Worm (Caenorhabditis elegans): ENCODE results near the gene F59B2.13.
A peak's percentile ranks its signal among the peaks of the same experiment; 100 is the strongest.

The F59B2.13 gene

DNA sequence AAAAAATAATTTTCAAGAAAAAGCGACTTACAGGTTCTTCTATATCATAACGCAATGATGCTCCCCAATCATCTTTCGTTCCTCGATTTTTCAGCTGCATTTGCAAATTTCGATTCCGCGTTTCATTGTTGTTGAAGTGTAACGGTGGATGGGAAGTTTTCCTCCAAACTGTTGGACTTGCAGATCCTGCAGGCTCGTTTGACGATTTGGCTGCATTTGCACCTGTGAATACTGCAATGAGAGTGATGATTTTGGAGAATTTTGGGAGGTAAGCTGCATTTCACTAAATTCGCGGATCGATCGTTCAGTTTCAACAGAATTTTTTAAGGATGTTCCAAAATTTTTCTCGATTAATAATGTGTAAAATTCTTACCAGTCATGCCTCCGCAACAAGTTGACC, 46.0 kb downstream of the F59B2.13 start:
- no peak for TF ChIP-seq ztf-11 (tag; optimal IDR thresholded peaks at IDR 0.05)
- TF ChIP-seq ces-1 (GFP tag; optimal IDR thresholded peaks at IDR 0.05): no peak
- TF ChIP-seq vab-15 (tag; optimal IDR thresholded peaks at IDR 0.05): no peak
- TF ChIP-seq nhr-90 (tag; optimal IDR thresholded peaks at IDR 0.05; ENCODE audit: poor library complexity): no peak
- TF ChIP-seq C16A3.4 (tag; optimal IDR thresholded peaks at IDR 0.05): no peak
- TF ChIP-seq swsn-7 (tag; optimal IDR thresholded peaks at IDR 0.05): no peak
- no peak for TF ChIP-seq ets-5 (GFP tag; IDR thresholded peaks at IDR 0.05)
- TF ChIP-seq nhr-71 (tag; optimal IDR thresholded peaks at IDR 0.05): no peak
- TF ChIP-seq unc-30 (tag; optimal IDR thresholded peaks at IDR 0.05): no peak
- no peak for TF ChIP-seq mef-2 (tag; optimal IDR thresholded peaks at IDR 0.05)
- TF ChIP-seq mep-1 (tag; optimal IDR thresholded peaks at IDR 0.05): no peak
- no peak for TF ChIP-seq pqm-1 (tag; optimal IDR thresholded peaks at IDR 0.05)
- no peak for TF ChIP-seq aha-1 (tag; optimal IDR thresholded peaks at IDR 0.05)
- no peak for TF ChIP-seq sox-4 (tag; optimal IDR thresholded peaks at IDR 0.05)
- TF ChIP-seq xbp-1 (tag; optimal IDR thresholded peaks at IDR 0.05): no peak
- no peak for TF ChIP-seq nhr-237 (tag; optimal IDR thresholded peaks at IDR 0.05)

DNA sequence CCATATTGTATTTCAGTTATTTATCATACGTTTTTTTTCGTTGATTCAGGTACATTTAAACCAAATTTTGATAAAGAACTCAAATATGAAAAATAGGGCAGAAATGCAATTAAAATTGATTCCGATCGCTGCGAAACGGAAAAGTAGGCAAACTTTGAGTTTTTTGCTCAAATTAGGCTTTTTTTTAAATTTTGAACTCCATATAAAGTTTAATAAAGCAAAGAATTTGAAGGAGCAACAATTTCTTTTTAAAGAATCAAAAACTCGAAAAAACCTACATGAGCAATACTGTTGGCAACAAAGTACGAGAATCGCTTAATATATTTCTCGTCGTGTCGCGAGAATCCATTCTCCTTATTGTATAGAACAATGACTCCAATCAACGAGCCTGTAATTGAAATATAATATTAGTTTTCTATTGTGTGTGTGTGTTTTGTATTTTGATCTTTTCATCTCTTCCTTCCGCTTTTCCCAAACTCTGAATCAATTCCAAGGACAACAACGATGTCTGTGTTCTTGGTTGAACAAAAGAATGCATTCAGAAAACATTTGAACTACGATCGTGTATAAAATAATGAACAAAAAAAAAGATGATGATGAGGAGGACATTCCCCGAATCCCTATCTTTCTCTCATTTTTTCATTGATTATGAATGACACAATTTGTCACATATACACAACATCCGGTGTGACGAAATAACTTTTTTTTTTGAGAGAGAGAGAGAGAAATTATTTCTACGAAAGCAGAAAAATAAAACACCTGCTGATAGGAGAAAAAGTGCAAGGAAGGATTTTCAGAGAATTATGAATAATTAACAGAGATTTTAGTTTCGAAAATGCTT, 48.1 kb downstream of the F59B2.13 start:
- TF ChIP-seq fkh-8 (tag; optimal IDR thresholded peaks at IDR 0.05): peak; percentile 53
- TF ChIP-seq swsn-7 (tag; optimal IDR thresholded peaks at IDR 0.05): no peak
- TF ChIP-seq nhr-90 (tag; optimal IDR thresholded peaks at IDR 0.05; ENCODE audit: poor library complexity): peak; percentile 20
- no peak for TF ChIP-seq zip-4 (GFP tag; optimal IDR thresholded peaks at IDR 0.05)
- peak; percentile 16 for TF ChIP-seq unc-86 (tag; optimal IDR thresholded peaks at IDR 0.05)
- TF ChIP-seq hlh-4 (tag; optimal IDR thresholded peaks at IDR 0.05): no peak
- no peak for TF ChIP-seq hlh-17 (GFP tag; optimal IDR thresholded peaks at IDR 0.05; ENCODE audit: borderline replicate concordance)
- TF ChIP-seq skn-1 (tag; optimal IDR thresholded peaks at IDR 0.05): peak; percentile 18
- TF ChIP-seq ceh-90 (tag; optimal IDR thresholded peaks at IDR 0.05): no peak
- peak; percentile 13 for TF ChIP-seq mep-1 (tag; optimal IDR thresholded peaks at IDR 0.05)
- TF ChIP-seq lin-35 (GFP tag; optimal IDR thresholded peaks at IDR 0.05): no peak
- TF ChIP-seq nhr-71 (tag; optimal IDR thresholded peaks at IDR 0.05): peak; percentile 61
- TF ChIP-seq sup-37 (GFP tag; optimal IDR thresholded peaks at IDR 0.05): no peak
- no peak for TF ChIP-seq ceh-88 (GFP tag; IDR thresholded peaks at IDR 0.05)
- peak; percentile 47 for TF ChIP-seq lin-14 (GFP tag; optimal IDR thresholded peaks at IDR 0.05)
- no peak for TF ChIP-seq irx-1 (tag; optimal IDR thresholded peaks at IDR 0.05)
- no peak for TF ChIP-seq alr-1 (tag; optimal IDR thresholded peaks at IDR 0.05; ENCODE audit: borderline replicate concordance)
- TF ChIP-seq blmp-1 (tag; optimal IDR thresholded peaks at IDR 0.05): peak; percentile 17
- no peak for TF ChIP-seq unc-30 (tag; optimal IDR thresholded peaks at IDR 0.05)
- no peak for TF ChIP-seq C04F5.9 (tag; optimal IDR thresholded peaks at IDR 0.05)
- TF ChIP-seq fkh-10 (GFP tag; optimal IDR thresholded peaks at IDR 0.05): no peak
- TF ChIP-seq jun-1 (tag; optimal IDR thresholded peaks at IDR 0.05): no peak
- TF ChIP-seq efl-1 (optimal IDR thresholded peaks at IDR 0.05): no peak
- TF ChIP-seq efl-1 (GFP tag; optimal IDR thresholded peaks at IDR 0.05 in 1 of 2): peak in 1 of 2 experiments; percentile 75
- no peak for TF ChIP-seq egl-13 (tag; optimal IDR thresholded peaks at IDR 0.05)
- no peak for TF ChIP-seq nhr-20 (tag; optimal IDR thresholded peaks at IDR 0.05)
- peak; percentile 25 for TF ChIP-seq dsc-1 (tag; optimal IDR thresholded peaks at IDR 0.05)
- TF ChIP-seq C16A3.4 (tag; optimal IDR thresholded peaks at IDR 0.05): no peak
- TF ChIP-seq nhr-47 (tag; optimal IDR thresholded peaks at IDR 0.05): no peak
- no peak for TF ChIP-seq pax-3 (tag; optimal IDR thresholded peaks at IDR 0.05)
- TF ChIP-seq lir-3 (tag; optimal IDR thresholded peaks at IDR 0.05; ENCODE audit: poor library complexity): no peak
- no peak for TF ChIP-seq fkh-4 (tag; optimal IDR thresholded peaks at IDR 0.05; ENCODE audit: borderline replicate concordance)
